Worm (Caenorhabditis elegans): ENCODE results near the gene Y5H2A.4.

DNA sequence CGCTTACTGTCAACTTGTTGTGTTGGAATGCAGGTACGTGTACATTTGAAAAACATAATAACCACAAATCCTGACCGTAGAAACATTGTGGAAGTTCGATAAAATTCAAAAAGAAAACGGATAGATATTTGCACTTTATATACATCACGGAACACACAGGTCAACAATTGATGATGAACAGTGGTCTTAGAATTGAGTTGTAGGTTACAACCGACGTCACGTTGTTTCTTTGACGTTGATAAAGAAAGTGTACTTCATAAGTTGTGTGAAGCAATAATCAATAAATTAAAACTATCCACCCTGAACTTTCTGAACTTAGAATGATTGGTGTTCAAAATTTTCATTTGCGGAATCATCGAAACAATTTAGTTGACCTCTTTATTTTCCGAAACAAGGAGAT lies 2.4 kb downstream of the Y5H2A.4 start, which contains the start of gene Y5H2A.1:
- TF ChIP-seq dao-5 (tag; optimal IDR thresholded peaks at IDR 0.05) = no peak
- TF ChIP-seq him-1 (tag; optimal IDR thresholded peaks at IDR 0.05) = no peak
- no peak for TF ChIP-seq W03F9.2 (tag; optimal IDR thresholded peaks at IDR 0.05)
